Worm (Caenorhabditis elegans) whole organism, late embryonic: ENCODE measurements around the gene klp-6.

Experiments
- C08G9.2 ChIP-seq: sonication (generic microtip); optimal IDR thresholded peaks from 2 replicates; lab custom pipeline; 2016; ENCODE audit warnings: mild to moderate bottlenecking, missing genetic modification characterization, moderate library complexity, missing compliant biosample characterization
- ahr-1 ChIP-seq: sonication (generic microtip); optimal IDR thresholded peaks from 2 replicates; lab custom pipeline; 2016; ENCODE audit warnings: missing genetic modification characterization, missing compliant biosample characterization
- ceh-14 ChIP-seq: sonication (generic microtip); optimal IDR thresholded peaks from 2 replicates; lab custom pipeline; 2016; ENCODE audit warnings: missing genotype, missing genetic modification characterization, missing compliant biosample characterization
- ceh-19 ChIP-seq: fragments of 200-800 bp; sonication (Bioruptor generic); optimal IDR thresholded peaks from 2 replicates; lab custom pipeline; 2018; ENCODE audit warnings: mild to moderate bottlenecking, missing genetic modification characterization, missing compliant biosample characterization
- ceh-2 ChIP-seq: sonication (generic microtip); optimal IDR thresholded peaks from 2 replicates; lab custom pipeline; 2016; ENCODE audit warnings: missing genotype, missing genetic modification characterization, missing compliant biosample characterization
- ceh-24 ChIP-seq: sonication (generic microtip); optimal IDR thresholded peaks from 2 replicates; lab custom pipeline; 2016; ENCODE audit warnings: mild to moderate bottlenecking, missing genetic modification characterization, missing compliant biosample characterization
- ceh-30 ChIP-seq: fragments of 150-350 bp; optimal IDR thresholded peaks from 2 replicates; lab custom pipeline; 2014; ENCODE audit warnings: missing biosample characterization, missing genetic modification characterization
- ceh-48 ChIP-seq: sonication (generic microtip); optimal IDR thresholded peaks from 2 replicates; lab custom pipeline; 2016; ENCODE audit warnings: missing genetic modification characterization, inconsistent platforms, missing compliant biosample characterization
- ceh-6 ChIP-seq: fragments of 200-800 bp; sonication (Bioruptor generic); optimal IDR thresholded peaks from 2 replicates; lab custom pipeline; 2018; ENCODE audit warnings: mild to moderate bottlenecking, missing genetic modification characterization, missing compliant biosample characterization
- ceh-9 ChIP-seq: sonication (generic microtip); optimal IDR thresholded peaks from 2 replicates; lab custom pipeline; 2016; ENCODE audit warnings: mild to moderate bottlenecking, missing genetic modification characterization, inconsistent platforms, missing compliant biosample characterization
- elt-2 ChIP-seq: sonication (generic microtip); optimal IDR thresholded peaks from 2 replicates; lab custom pipeline; 2016; ENCODE audit warnings: missing genetic modification reagents, missing genetic modification characterization, missing compliant biosample characterization
- ets-4 ChIP-seq: sonication (generic microtip); optimal IDR thresholded peaks from 2 replicates; lab custom pipeline; 2016; ENCODE audit warnings: missing genetic modification characterization, missing compliant biosample characterization
- fax-1 ChIP-seq: sonication (generic microtip); optimal IDR thresholded peaks from 2 replicates; lab custom pipeline; 2016; ENCODE audit warnings: missing genotype, missing genetic modification characterization, missing compliant biosample characterization
- fkh-10 ChIP-seq: fragments of 150-350 bp; optimal IDR thresholded peaks from 2 replicates; lab custom pipeline; 2014; ENCODE audit warnings: missing biosample characterization, missing genetic modification reagents, missing genetic modification characterization
- fkh-6 ChIP-seq: sonication (generic microtip); optimal IDR thresholded peaks from 2 replicates; lab custom pipeline; 2016; ENCODE audit warnings: missing genetic modification characterization, missing compliant biosample characterization
- gmeb-2 ChIP-seq: sonication (generic microtip); optimal IDR thresholded peaks from 2 replicates; lab custom pipeline; 2016; ENCODE audit warnings: missing genetic modification characterization, inconsistent platforms, missing compliant biosample characterization
- hlh-13 ChIP-seq: fragments of 200-800 bp; sonication (Bioruptor generic); optimal IDR thresholded peaks from 2 replicates; lab custom pipeline; 2018; ENCODE audit warnings: mild to moderate bottlenecking, missing genetic modification characterization, missing compliant biosample characterization
- hlh-15 ChIP-seq: sonication (generic microtip); optimal IDR thresholded peaks from 2 replicates; lab custom pipeline; 2016; ENCODE audit warnings: missing genetic modification characterization, missing compliant biosample characterization
- hlh-30 ChIP-seq: sonication (generic microtip); optimal IDR thresholded peaks from 2 replicates; lab custom pipeline; 2017; ENCODE audit warnings: antibody characterized with exemption, missing genetic modification characterization, missing compliant biosample characterization; ENCODE audit not compliant: insufficient read depth
- hlh-6 ChIP-seq: sonication (generic microtip); optimal IDR thresholded peaks from 2 replicates; lab custom pipeline; 2016; ENCODE audit warnings: missing genotype, missing genetic modification characterization, missing compliant biosample characterization
- hlh-8 ChIP-seq: sonication (generic microtip); optimal IDR thresholded peaks from 2 replicates; lab custom pipeline; 2016; ENCODE audit warnings: missing genotype, missing genetic modification characterization, missing compliant biosample characterization
- lim-6 ChIP-seq: sonication (generic microtip); optimal IDR thresholded peaks from 2 replicates; lab custom pipeline; 2016; ENCODE audit warnings: missing genetic modification characterization, missing compliant biosample characterization
- madf-2 ChIP-seq: sonication (generic microtip); optimal IDR thresholded peaks from 2 replicates; lab custom pipeline; 2017; ENCODE audit warnings: missing genetic modification characterization, missing compliant biosample characterization
- mec-3 ChIP-seq: sonication (generic microtip); optimal IDR thresholded peaks from 2 replicates; lab custom pipeline; 2016; ENCODE audit warnings: borderline replicate concordance, missing genetic modification characterization, missing compliant biosample characterization
- nfya-1 ChIP-seq: sonication (generic microtip); optimal IDR thresholded peaks from 2 replicates; lab custom pipeline; 2017; ENCODE audit warnings: missing genetic modification characterization, mild to moderate bottlenecking, missing compliant biosample characterization, antibody characterized with exemption, moderate library complexity
- nhr-11 ChIP-seq: fragments of 150-350 bp; optimal IDR thresholded peaks from 2 replicates; lab custom pipeline; 2014; ENCODE audit warnings: missing biosample characterization, missing genetic modification characterization
- nhr-232 ChIP-seq: sonication (generic microtip); optimal IDR thresholded peaks from 2 replicates; lab custom pipeline; 2016; ENCODE audit warnings: missing genetic modification characterization, missing compliant biosample characterization
- odd-2 ChIP-seq: sonication (generic microtip); optimal IDR thresholded peaks from 2 replicates; lab custom pipeline; 2017; ENCODE audit warnings: antibody characterized with exemption, mild to moderate bottlenecking, missing genetic modification characterization, missing compliant biosample characterization
- pag-3 ChIP-seq: sonication (generic microtip); optimal IDR thresholded peaks from 2 replicates; lab custom pipeline; 2016; ENCODE audit warnings: missing compliant biosample characterization, missing genetic modification characterization, borderline replicate concordance
- pat-9 ChIP-seq: fragments of 200-800 bp; sonication (Bioruptor generic); optimal IDR thresholded peaks from 2 replicates; lab custom pipeline; 2018; ENCODE audit warnings: mild to moderate bottlenecking, missing genetic modification characterization, moderate library complexity, missing compliant biosample characterization
- pax-1 ChIP-seq: fragments of 150-350 bp; optimal IDR thresholded peaks from 2 replicates; lab custom pipeline; 2014; ENCODE audit warnings: missing biosample characterization, missing genetic modification characterization
- pha-2 ChIP-seq: sonication (generic microtip); optimal IDR thresholded peaks from 2 replicates; lab custom pipeline; 2017; ENCODE audit warnings: mild to moderate bottlenecking, missing genetic modification characterization, missing compliant biosample characterization
- pha-4 ChIP-seq: fragments of 150-350 bp; optimal IDR thresholded peaks from 2 replicates; lab custom pipeline; 2018; ENCODE audit warnings: missing biosample characterization, missing genetic modification reagents, missing genetic modification characterization
- pros-1 ChIP-seq: fragments of 150-350 bp; optimal IDR thresholded peaks from 2 replicates; lab custom pipeline; 2014; ENCODE audit warnings: missing biosample characterization, missing genetic modification reagents, missing genetic modification characterization
- ref-2 ChIP-seq: sonication (generic microtip); optimal IDR thresholded peaks from 2 replicates; lab custom pipeline; 2016; ENCODE audit warnings: missing genetic modification characterization, missing compliant biosample characterization
- sdc-2 ChIP-seq: sonication (generic microtip); optimal IDR thresholded peaks from 2 replicates; lab custom pipeline; 2016; ENCODE audit warnings: missing genotype, missing genetic modification characterization, missing compliant biosample characterization
- sox-2 ChIP-seq: fragments of 200-800 bp; sonication (Bioruptor generic); IDR thresholded peaks from 2 replicates; pipeline ENCODE4 v1.3.6; 2022; ENCODE audit warnings: missing genetic modification reagents, missing genetic modification characterization, missing compliant biosample characterization
- syd-9 ChIP-seq: sonication (generic microtip); optimal IDR thresholded peaks from 2 replicates; lab custom pipeline; 2016; ENCODE audit warnings: mild to moderate bottlenecking, missing genetic modification characterization, moderate library complexity, missing compliant biosample characterization
- tbx-7 ChIP-seq: sonication (generic microtip); optimal IDR thresholded peaks from 2 replicates; lab custom pipeline; 2016; ENCODE audit warnings: missing genotype, missing genetic modification characterization, missing compliant biosample characterization
- ttx-3 ChIP-seq: sonication (generic microtip); optimal IDR thresholded peaks from 2 replicates; lab custom pipeline; 2016; ENCODE audit warnings: missing genetic modification reagents, missing genetic modification characterization, missing compliant biosample characterization
- unc-3 ChIP-seq, 2 experiments: fragments of 200-800 bp in 1 of 2; sonication (Bioruptor generic) in 1 of 2; sonication (generic microtip) in 1 of 2; conservative IDR thresholded peaks in 1 of 2; optimal IDR thresholded peaks in 1 of 2; 2 replicates each; pipeline versions ENCODE4 v1.3.6 to Lab custom; 2016 to 2022; ENCODE audit warnings: missing compliant biosample characterization in 2 of 2, missing genetic modification characterization in 2 of 2, missing genetic modification reagents in 1 of 2
- unc-42 ChIP-seq: sonication (generic microtip); optimal IDR thresholded peaks from 2 replicates; lab custom pipeline; 2016; ENCODE audit warnings: missing genotype, missing genetic modification characterization, missing compliant biosample characterization
- unc-86 ChIP-seq: sonication (generic microtip); optimal IDR thresholded peaks from 2 replicates; lab custom pipeline; 2016; ENCODE audit warnings: missing genetic modification characterization, missing compliant biosample characterization
- zip-5 ChIP-seq: sonication (generic microtip); optimal IDR thresholded peaks from 2 replicates; lab custom pipeline; 2016; ENCODE audit warnings: missing genetic modification characterization, missing compliant biosample characterization

klp-6 gene

DNA sequence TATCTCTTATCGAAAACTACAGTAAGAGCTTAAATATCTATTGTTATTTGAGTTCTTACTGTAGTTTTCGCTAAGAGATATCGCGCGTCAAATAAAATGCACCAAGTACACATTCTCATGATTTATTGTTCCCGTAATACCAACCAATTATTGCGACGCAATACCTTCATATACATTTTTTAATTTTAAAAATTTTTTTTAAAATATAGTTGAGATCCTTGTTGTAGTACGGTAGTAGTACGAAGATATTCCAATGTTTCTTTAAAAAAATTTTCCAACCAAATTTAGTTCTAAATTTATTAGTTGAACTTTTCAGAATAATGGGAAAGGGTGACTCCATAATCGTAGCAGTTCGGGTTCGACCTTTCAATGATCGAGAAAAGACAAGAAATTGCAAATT, at the start of gene klp-6:
klp-6 (plus strand) TSS at position 301 of the 400 bp plus-strand sequence.
- no peak for TF ChIP-seq odd-2 (tag; lab: Kevin White, UChicago)
- no peak for TF ChIP-seq ref-2
- no peak for TF ChIP-seq pha-4
- TF ChIP-seq fax-1 (tag; lab: Kevin White, UChicago): no peak
- TF ChIP-seq hlh-30 (tag; lab: Kevin White, UChicago): no peak
- no peak for TF ChIP-seq ceh-9

- no peak for TF ChIP-seq hlh-15
- TF ChIP-seq pax-1 (tag; lab: Kevin White, UChicago): no peak
- TF ChIP-seq hlh-6 (tag; lab: Kevin White, UChicago): no peak
- no peak for TF ChIP-seq ceh-24
- no peak for TF ChIP-seq zip-5 (tag; lab: Kevin White, UChicago)
- TF ChIP-seq tbx-7: no peak
- no peak for TF ChIP-seq unc-3 (GFP tag; conservative IDR thresholded peaks at IDR 0.05; lab: Robert Waterston, UW)
- no peak for TF ChIP-seq unc-3 (tag; optimal IDR thresholded peaks at IDR 0.05; lab: Kevin White, UChicago)
These were observed 46.8 kb upstream of the klp-6 start for ce11 chrIII:4983961-4984360.

ce11 chrIII:4984444-4985086, 46.2 kb upstream of the klp-6 start, which contains the start of gene C27F2.7:
Gene C27F2.7 (minus strand): TSS chrIII:4984494.
- peak; percentile 24 for TF ChIP-seq nfya-1 (tag; lab: Kevin White, UChicago)
- no peak for TF ChIP-seq hlh-13 (GFP tag; lab: Kevin White, UChicago)
- no peak for TF ChIP-seq fkh-6 (tag; lab: Kevin White, UChicago)

DNA sequence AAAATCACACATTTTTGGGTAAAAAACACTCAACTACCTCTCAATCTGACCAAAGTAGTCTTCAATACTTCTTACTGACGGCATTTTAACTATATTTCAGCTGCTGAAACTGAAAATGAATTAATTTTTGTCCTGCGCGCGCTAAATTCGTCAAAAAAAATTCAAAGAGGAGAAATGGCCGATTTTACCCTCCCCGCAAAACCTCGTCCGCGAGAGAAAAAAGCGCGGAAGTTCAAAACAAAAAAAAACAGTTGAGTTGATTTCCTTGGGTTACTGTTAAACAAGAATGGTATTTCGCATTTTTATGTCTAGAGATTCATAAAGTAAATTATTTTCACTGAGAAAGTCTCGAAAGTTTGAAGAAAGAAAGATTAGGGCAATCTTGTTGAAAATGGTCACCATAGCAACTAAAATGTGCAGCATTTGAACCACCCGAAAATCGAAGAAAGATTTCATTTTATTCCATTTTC, 43.9 kb upstream of the klp-6 start, which contains the start of the genes C27F2.10 and wdr-60:
C27F2.10 (minus strand) TSS at position 109 of the 470 bp plus-strand sequence.
wdr-60 (plus strand) TSS at position 420 of the 470 bp plus-strand sequence.
- TF ChIP-seq fax-1 (tag; lab: Kevin White, UChicago) (no peak), pros-1 (tag; lab: Kevin White, UChicago) (no peak), ceh-30 (no peak), sox-2 (GFP tag; lab: Robert Waterston, UW) (no peak), odd-2 (tag; lab: Kevin White, UChicago) (no peak), mec-3 (tag; lab: Kevin White, UChicago) (peak; percentile 21), C08G9.2 (tag; lab: Kevin White, UChicago) (peak; percentile 83), ceh-6 (GFP tag; lab: Kevin White, UChicago) (no peak), syd-9 (tag; lab: Kevin White, UChicago) (no peak), sdc-2 (tag; lab: Kevin White, UChicago) (no peak), ceh-14 (no peak), ceh-2 (tag; lab: Kevin White, UChicago) (peak; percentile 58), nhr-11 (tag; lab: Kevin White, UChicago) (no peak), nhr-232 (tag; lab: Kevin White, UChicago) (no peak), pha-4 (no peak), unc-42 (tag; lab: Kevin White, UChicago) (no peak), madf-2 (tag; lab: Kevin White, UChicago) (no peak), fkh-10 (GFP tag; lab: Kevin White, UChicago) (no peak), zip-5 (tag; lab: Kevin White, UChicago) (no peak), unc-86 (no peak), gmeb-2 (tag; lab: Kevin White, UChicago) (no peak), ceh-19 (GFP tag; lab: Kevin White, UChicago) (no peak), hlh-8 (tag; lab: Kevin White, UChicago) (no peak), pha-2 (no peak), pat-9 (no peak), hlh-15 (no peak), elt-2 (tag; lab: Kevin White, UChicago) (no peak), ref-2 (peak; percentile 18), ttx-3 (tag; lab: Kevin White, UChicago) (no peak), pax-1 (tag; lab: Kevin White, UChicago) (no peak), ahr-1 (tag; lab: Kevin White, UChicago) (no peak), unc-3 (GFP tag; conservative IDR thresholded peaks at IDR 0.05; lab: Robert Waterston, UW) (no peak), unc-3 (tag; optimal IDR thresholded peaks at IDR 0.05; lab: Kevin White, UChicago) (no peak), pag-3 (no peak), ceh-48 (tag; lab: Kevin White, UChicago) (no peak), lim-6 (tag; lab: Kevin White, UChicago) (no peak), ceh-24 (no peak), ets-4 (tag; lab: Kevin White, UChicago) (peak; percentile 94), nfya-1 (tag; lab: Kevin White, UChicago) (no peak), hlh-30 (tag; lab: Kevin White, UChicago) (no peak)
